Fruit fly (Drosophila melanogaster) whole organism, embryonic: ENCODE measurements around the gene SMC6.

Experiments used
- Asciz ChIP-seq: fragments of 200-800 bp; sonication (Bioruptor generic); optimal IDR thresholded peaks from 2 replicates; lab custom pipeline; 2017; ENCODE audit warnings: missing biosample characterization, mild to moderate bottlenecking, missing genetic modification characterization, missing genetic modification reagents
- CG10147 ChIP-seq: fragments of 200-800 bp; sonication (Bioruptor generic); optimal IDR thresholded peaks from 2 replicates; lab custom pipeline; 2019; ENCODE audit warnings: missing biosample characterization, mild to moderate bottlenecking, missing genetic modification characterization, moderate library complexity
- CG10565 ChIP-seq: fragments of 200-800 bp; sonication (Bioruptor generic); optimal IDR thresholded peaks from 3 replicates; lab custom pipeline; 2016; ENCODE audit warnings: missing biosample characterization, mild to moderate bottlenecking, missing genetic modification characterization
- CG11504 ChIP-seq: fragments of 200-800 bp; sonication (Bioruptor generic); optimal IDR thresholded peaks from 3 replicates; lab custom pipeline; 2019; ENCODE audit warnings: missing biosample characterization, mild to moderate bottlenecking, missing genetic modification characterization, moderate library complexity
- CG12299 ChIP-seq: fragments of 200-800 bp; sonication (Bioruptor generic); optimal IDR thresholded peaks from 2 replicates; lab custom pipeline; 2018; ENCODE audit warnings: missing biosample characterization, mild to moderate bottlenecking, missing genetic modification characterization
- CG12391 ChIP-seq: fragments of 200-800 bp; sonication (Bioruptor generic); optimal IDR thresholded peaks from 3 replicates; lab custom pipeline; 2018; ENCODE audit warnings: missing biosample characterization, mild to moderate bottlenecking, missing genetic modification characterization, moderate library complexity
- CG1529 ChIP-seq: fragments of 200-800 bp; sonication (Bioruptor generic); optimal IDR thresholded peaks from 3 replicates; lab custom pipeline; 2018; ENCODE audit warnings: missing biosample characterization, missing genetic modification characterization
- CG1602 ChIP-seq: fragments of 200-800 bp; sonication (Bioruptor generic); optimal IDR thresholded peaks from 3 replicates; lab custom pipeline; 2016; ENCODE audit warnings: missing biosample characterization, missing genetic modification characterization
- CG16779 ChIP-seq: fragments of 200-800 bp; sonication (Bioruptor generic); IDR thresholded peaks from 2 replicates; pipeline ENCODE4 v1.3.6; 2022; ENCODE audit warnings: missing biosample characterization, missing genetic modification characterization
- CG16815 ChIP-seq: fragments of 200-800 bp; sonication (Bioruptor generic); optimal IDR thresholded peaks from 3 replicates; lab custom pipeline; 2017; ENCODE audit warnings: missing biosample characterization, mild to moderate bottlenecking, missing genetic modification characterization
- CG17186 ChIP-seq: fragments of 200-800 bp; sonication (Bioruptor generic); optimal IDR thresholded peaks from 3 replicates; lab custom pipeline; 2017; ENCODE audit warnings: missing biosample characterization, missing genetic modification reagents, missing genetic modification characterization
- CG1832 ChIP-seq: fragments of 200-800 bp; sonication (Bioruptor generic); optimal IDR thresholded peaks from 2 replicates; lab custom pipeline; 2017; ENCODE audit warnings: missing biosample characterization, mild to moderate bottlenecking, missing genetic modification characterization, inconsistent platforms
- CG2120 ChIP-seq: fragments of 200-800 bp; sonication (Bioruptor generic); optimal IDR thresholded peaks from 3 replicates; lab custom pipeline; 2016; ENCODE audit warnings: missing biosample characterization, missing genetic modification characterization
- CG2129 ChIP-seq: fragments of 200-800 bp; sonication (Bioruptor generic); IDR thresholded peaks from 2 replicates; pipeline ENCODE4 v1.3.6; 2022; ENCODE audit warnings: missing biosample characterization, missing genetic modification characterization; ENCODE audit not compliant: partially characterized antibody
- CG3065 ChIP-seq: fragments of 200-800 bp; sonication (Bioruptor generic); optimal IDR thresholded peaks from 2 replicates; lab custom pipeline; 2016; ENCODE audit warnings: missing biosample characterization, missing genetic modification characterization
- CG42726 ChIP-seq: fragments of 200-800 bp; sonication (Bioruptor generic); IDR thresholded peaks from 2 replicates; pipeline ENCODE4 v1.3.6; 2022; ENCODE audit warnings: missing biosample characterization, missing genetic modification characterization; ENCODE audit not compliant: partially characterized antibody
- CG43689 ChIP-seq: fragments of 200-800 bp; sonication (Bioruptor generic); IDR thresholded peaks from 2 replicates; pipeline ENCODE4 v1.3.6; 2022; ENCODE audit warnings: missing biosample characterization, missing genetic modification characterization
- CG4820 ChIP-seq: fragments of 200-800 bp; sonication (Bioruptor generic); optimal IDR thresholded peaks from 3 replicates; lab custom pipeline; 2016; ENCODE audit warnings: missing biosample characterization, missing genetic modification characterization
- CG6791 ChIP-seq: fragments of 200-800 bp; sonication (Bioruptor generic); IDR thresholded peaks from 3 replicates; pipeline ENCODE4 v1.3.6; 2022; ENCODE audit warnings: missing biosample characterization, missing genetic modification characterization; ENCODE audit not compliant: partially characterized antibody
- CG8478 ChIP-seq: fragments of >200 bp; optimal IDR thresholded peaks from 2 replicates; lab custom pipeline; 2018
- CTCF ChIP-seq: fragments of 200-800 bp; sonication (Bioruptor generic); optimal IDR thresholded peaks from 2 replicates; lab custom pipeline; 2017; ENCODE audit warnings: missing biosample characterization, mild to moderate bottlenecking, missing genetic modification characterization, moderate library complexity
- CoRest ChIP-seq: fragments of 200-800 bp; sonication (Bioruptor generic); optimal IDR thresholded peaks from 3 replicates; lab custom pipeline; 2018; ENCODE audit warnings: missing biosample characterization, mild to moderate bottlenecking, missing genetic modification characterization, moderate library complexity
- D19B ChIP-seq: fragments of 200-800 bp; sonication (Bioruptor generic); optimal IDR thresholded peaks from 2 replicates; lab custom pipeline; 2017; ENCODE audit warnings: missing biosample characterization, mild to moderate bottlenecking, missing genetic modification characterization
- Dek ChIP-seq: fragments of 200-800 bp; sonication (Bioruptor generic); optimal IDR thresholded peaks from 3 replicates; lab custom pipeline; 2019; ENCODE audit warnings: missing biosample characterization, mild to moderate bottlenecking, missing genetic modification characterization, moderate library complexity
- Dref ChIP-seq: fragments of 200-800 bp; sonication (Bioruptor generic); IDR thresholded peaks from 2 replicates; pipeline ENCODE4 v1.3.6; 2022; ENCODE audit warnings: missing biosample characterization, missing genetic modification characterization
- E2f2 ChIP-seq: fragments of 200-800 bp; sonication (Bioruptor generic); IDR thresholded peaks from 2 replicates; pipeline ENCODE4 v1.3.6; 2022; ENCODE audit warnings: missing biosample characterization, missing genetic modification characterization
- Ets97D ChIP-seq: fragments of 200-800 bp; sonication (Bioruptor generic); optimal IDR thresholded peaks from 3 replicates; lab custom pipeline; 2016; ENCODE audit warnings: missing biosample characterization, missing genetic modification characterization
- Lim3 ChIP-seq: fragments of 200-800 bp; sonication (Bioruptor generic); IDR thresholded peaks from 2 replicates; pipeline ENCODE4 v1.3.6; 2022; ENCODE audit warnings: missing biosample characterization, missing genetic modification characterization
- Max ChIP-seq: fragments of 200-800 bp; sonication (Bioruptor generic); optimal IDR thresholded peaks from 2 replicates; lab custom pipeline; 2016; ENCODE audit warnings: missing biosample characterization, mild to moderate bottlenecking, missing genetic modification characterization
- Nf-YC ChIP-seq: fragments of 200-800 bp; optimal IDR thresholded peaks from 3 replicates; lab custom pipeline; 2019; ENCODE audit warnings: missing biosample characterization, mild to moderate bottlenecking, missing genetic modification characterization, moderate library complexity
- Optix ChIP-seq: fragments of 200-800 bp; sonication (Bioruptor generic); IDR thresholded peaks from 3 replicates; pipeline ENCODE4 v1.3.6; 2022; ENCODE audit warnings: missing biosample characterization, missing genetic modification characterization
- Rx ChIP-seq: fragments of 200-800 bp; sonication (Bioruptor generic); IDR thresholded peaks from 2 replicates; pipeline ENCODE4 v1.3.6; 2022; ENCODE audit warnings: missing biosample characterization, missing genetic modification characterization
- Scr ChIP-seq: fragments of 200-800 bp; sonication (Bioruptor generic); IDR thresholded peaks from 2 replicates; pipeline ENCODE4 v1.3.6; 2022; ENCODE audit warnings: missing biosample characterization, missing genetic modification characterization; ENCODE audit not compliant: partially characterized antibody
- Usf ChIP-seq: fragments of 200-800 bp; sonication (Bioruptor generic); optimal IDR thresholded peaks from 2 replicates; lab custom pipeline; 2017; ENCODE audit warnings: missing genotype, missing biosample characterization, missing genetic modification characterization
- br ChIP-seq: fragments of >200 bp; optimal IDR thresholded peaks from 2 replicates; lab custom pipeline; 2017
- dan ChIP-seq: fragments of 200-800 bp; sonication (Bioruptor generic); IDR thresholded peaks from 2 replicates; pipeline ENCODE4 v1.3.6; 2022; ENCODE audit warnings: missing biosample characterization, missing genetic modification characterization
- dati ChIP-seq: fragments of 200-800 bp; sonication (Bioruptor generic); IDR thresholded peaks from 2 replicates; pipeline ENCODE4 v1.3.6; 2022; ENCODE audit warnings: missing biosample characterization, missing genetic modification characterization
- emc ChIP-seq: fragments of 200-800 bp; sonication (Bioruptor generic); optimal IDR thresholded peaks from 2 replicates; lab custom pipeline; 2016; ENCODE audit warnings: missing biosample characterization, missing genetic modification characterization
- ems ChIP-seq: fragments of 200-800 bp; sonication (Bioruptor generic); optimal IDR thresholded peaks from 3 replicates; lab custom pipeline; 2016; ENCODE audit warnings: missing biosample characterization, missing genetic modification characterization
- kay ChIP-seq: fragments of 200-800 bp; sonication (Bioruptor generic); optimal IDR thresholded peaks from 2 replicates; lab custom pipeline; 2016; ENCODE audit warnings: missing biosample characterization, missing genetic modification characterization
- klu ChIP-seq: fragments of 200-800 bp; sonication (Bioruptor generic); IDR thresholded peaks from 2 replicates; pipeline ENCODE4 v1.3.6; 2022; ENCODE audit warnings: missing biosample characterization, missing genetic modification characterization
- oc ChIP-seq: fragments of 200-800 bp; sonication (Bioruptor generic); optimal IDR thresholded peaks from 2 replicates; lab custom pipeline; 2018; ENCODE audit warnings: missing biosample characterization, mild to moderate bottlenecking, missing genetic modification characterization, moderate library complexity
- odd ChIP-seq: fragments of 200-800 bp; sonication (Bioruptor generic); optimal IDR thresholded peaks from 2 replicates; lab custom pipeline; 2017; ENCODE audit warnings: missing biosample characterization, mild to moderate bottlenecking, missing genetic modification characterization
- pum ChIP-seq: fragments of 200-800 bp; sonication (Bioruptor generic); optimal IDR thresholded peaks from 2 replicates; lab custom pipeline; 2016; ENCODE audit warnings: missing biosample characterization, missing genetic modification characterization
- sim ChIP-seq: fragments of 200-800 bp; sonication (Bioruptor generic); IDR thresholded peaks from 2 replicates; pipeline ENCODE4 v1.3.6; 2022; ENCODE audit warnings: missing biosample characterization, missing genetic modification characterization
- slbo ChIP-seq: fragments of 200-800 bp; sonication (Bioruptor generic); IDR thresholded peaks from 2 replicates; pipeline ENCODE4 v1.3.6; 2022; ENCODE audit warnings: missing biosample characterization, missing genetic modification characterization
- slou ChIP-seq: fragments of 200-800 bp; sonication (Bioruptor generic); optimal IDR thresholded peaks from 3 replicates; lab custom pipeline; 2016; ENCODE audit warnings: missing biosample characterization, missing genetic modification characterization
- ssp ChIP-seq: fragments of 200-800 bp; sonication (Bioruptor generic); IDR thresholded peaks from 2 replicates; pipeline ENCODE4 v1.3.6; 2022; ENCODE audit warnings: missing biosample characterization, missing genetic modification characterization
- ttk ChIP-seq: fragments of 200-800 bp; sonication (Bioruptor generic); IDR thresholded peaks from 2 replicates; pipeline ENCODE4 v2.1.2; 2022; ENCODE audit warnings: missing biosample characterization, missing genetic modification characterization
- vvl ChIP-seq: fragments of 200-800 bp; sonication (Bioruptor generic); IDR thresholded peaks from 2 replicates; pipeline ENCODE4 v1.3.6; 2022; ENCODE audit warnings: missing biosample characterization, missing genetic modification characterization
- wdn ChIP-seq: fragments of 200-800 bp; sonication (Bioruptor generic); IDR thresholded peaks from 2 replicates; pipeline ENCODE4 v1.3.6; 2022; ENCODE audit warnings: missing biosample characterization, missing genetic modification characterization

SMC6 gene

dm6 chr3R:24230423-24231205, 37.4 kb upstream of the SMC6 start, which contains the start of gene mask (continued):
- TF ChIP-seq Ets97D (GFP tag; lab: Kevin White, UChicago) (peak; percentile 99), emc (peak; percentile 81), ems (GFP tag; lab: Kevin White, UChicago) (peak; percentile 48), CG10147 (peak; percentile 54), Lim3 (no peak), Usf (GFP tag; lab: Kevin White, UChicago) (peak; percentile 74), Dek (tag; lab: Kevin White, UChicago) (no peak), CG43689 (GFP tag; lab: Robert Waterston, UW) (peak; percentile 48; the same call in 1 of the 2 replicates), dati (peak; percentile 55; the same call in 1 of the 2 replicates), CG1832 (GFP tag; lab: Kevin White, UChicago) (peak; percentile 94), CG6791 (GFP tag; lab: Robert Waterston, UW) (peak; percentile 50), CG11504 (no peak), CG1602 (GFP tag; lab: Kevin White, UChicago) (peak; percentile 42), CG42726 (GFP tag; lab: Robert Waterston, UW) (peak; percentile 33; the same call in 1 of the 2 replicates), Max (GFP tag; lab: Kevin White, UChicago) (peak; percentile 61), CG4820 (GFP tag; lab: Kevin White, UChicago) (peak; percentile 47), D19B (peak; percentile 32), Dref (GFP tag; lab: Robert Waterston, UW) (peak; percentile 58), CG17186 (GFP tag; lab: Kevin White, UChicago) (no peak), kay (peak; percentile 16), CG10565 (GFP tag; lab: Kevin White, UChicago) (no peak), CG8478 (lab: Kevin White, UChicago) (peak; percentile 37), br (lab: Kevin White, UChicago) (no peak), CoRest (tag; lab: Kevin White, UChicago) (peak; percentile 63), Optix (GFP tag; lab: Robert Waterston, UW) (0 out of 3 replicates have a peak, but pooled peaks have one; percentile 59), CG1529 (GFP tag; lab: Kevin White, UChicago) (peak; percentile 26), CTCF (GFP tag; lab: Kevin White, UChicago) (peak; percentile 44), Rx (peak; percentile 88), oc (tag; lab: Kevin White, UChicago) (no peak), Nf-YC (tag; lab: Kevin White, UChicago) (peak; percentile 50), E2f2 (GFP tag; lab: Robert Waterston, UW) (peak; percentile 61; the same call in 1 of the 2 replicates), ttk (peak; percentile 66; the same call in 1 of the 2 replicates), vvl (GFP tag; lab: Robert Waterston, UW) (peak; percentile 81), CG2120 (peak; percentile 46), odd (GFP tag; lab: Kevin White, UChicago) (peak; percentile 73), pum (GFP tag; lab: Kevin White, UChicago) (peak; percentile 19), CG2129 (no peak), Asciz (GFP tag; lab: Kevin White, UChicago) (peak; percentile 55), sim (GFP tag; lab: Robert Waterston, UW) (peak; percentile 66), slbo (peak; percentile 79), CG16779 (GFP tag; lab: Robert Waterston, UW) (no peak), CG16815 (GFP tag; lab: Kevin White, UChicago) (peak; percentile 43), dan (GFP tag; lab: Robert Waterston, UW) (no peak), wdn (peak; percentile 75), ssp (GFP tag; lab: Robert Waterston, UW) (peak; percentile 39), slou (GFP tag; lab: Kevin White, UChicago) (peak; percentile 76), CG3065 (GFP tag; lab: Kevin White, UChicago) (peak; percentile 71), CG12299 (tag; lab: Kevin White, UChicago) (peak; percentile 54), CG12391 (tag; lab: Kevin White, UChicago) (peak; percentile 74), Scr (GFP tag; lab: Robert Waterston, UW) (0 out of 2 replicates have a peak, but pooled peaks have one; percentile 5), klu (GFP tag; lab: Robert Waterston, UW) (no peak)
